Fruit fly (Drosophila melanogaster): ENCODE data around the gene CG7655.

Gene CG7655

dm6 chr3R:17670202-17670856, 12.1 kb upstream of the CG7655 start (continued):
- no peak for TF ChIP-seq CG6654 (GFP tag; optimal IDR thresholded peaks at IDR 0.05)
- TF ChIP-seq fd3F (GFP tag; optimal IDR thresholded peaks at IDR 0.05) = no peak
- no peak for TF ChIP-seq az2 (GFP tag; optimal IDR thresholded peaks at IDR 0.05)
- TF ChIP-seq ato (GFP tag; IDR thresholded peaks at IDR 0.05; ENCODE audit: partially characterized antibody) = no peak
- no peak for TF ChIP-seq luna (GFP tag; optimal IDR thresholded peaks at IDR 0.05)
- no peak for TF ChIP-seq Dll (GFP tag; IDR thresholded peaks at IDR 0.05; ENCODE audit: partially characterized antibody)
- TF ChIP-seq tup (GFP tag; optimal IDR thresholded peaks at IDR 0.05) = no peak
- TF ChIP-seq CG7928 (GFP tag; optimal IDR thresholded peaks at IDR 0.05) = no peak
- peak; percentile 79; the same call in 1 of the 3 replicates for TF ChIP-seq CG34422 (GFP tag; IDR thresholded peaks at IDR 0.05)
- TF ChIP-seq CG3838 (GFP tag; optimal IDR thresholded peaks at IDR 0.05) = no peak
- peak; percentile 41; the same call in 1 of the 2 replicates for TF ChIP-seq crol (GFP tag; IDR thresholded peaks at IDR 0.05)
- TF ChIP-seq Ets97D (GFP tag; optimal IDR thresholded peaks at IDR 0.05) = no peak
- TF ChIP-seq zfh1 (GFP tag; IDR thresholded peaks at IDR 0.05) = 0 out of 3 replicates have a peak, but pooled peaks have one; percentile 13
- no peak for TF ChIP-seq HLH3B (GFP tag; IDR thresholded peaks at IDR 0.05)
- TF ChIP-seq NC2β (GFP tag; optimal IDR thresholded peaks at IDR 0.05) = peak; percentile 2
- TF ChIP-seq bbx (GFP tag; IDR thresholded peaks at IDR 0.05; ENCODE audit: partially characterized antibody) = no peak
- TF ChIP-seq CG15479 (GFP tag; optimal IDR thresholded peaks at IDR 0.05) = no peak
- TF ChIP-seq CG17568 (GFP tag; optimal IDR thresholded peaks at IDR 0.05) = no peak
- TF ChIP-seq CG34376 (GFP tag; optimal IDR thresholded peaks at IDR 0.05) = no peak
- TF ChIP-seq pros (GFP tag; optimal IDR thresholded peaks at IDR 0.05) = no peak
- TF ChIP-seq CG14710 (tag; optimal IDR thresholded peaks at IDR 0.05) = no peak
- no peak for TF ChIP-seq amos (GFP tag; IDR thresholded peaks at IDR 0.05; ENCODE audit: partially characterized antibody)
- TF ChIP-seq exex (tag; optimal IDR thresholded peaks at IDR 0.05) = no peak
- TF ChIP-seq Xbp1 (GFP tag; optimal IDR thresholded peaks at IDR 0.05) = no peak
- TF ChIP-seq sim (GFP tag; IDR thresholded peaks at IDR 0.05) = no peak
- no peak for TF ChIP-seq Spps (tag; optimal IDR thresholded peaks at IDR 0.05)
- TF ChIP-seq Asciz (GFP tag; optimal IDR thresholded peaks at IDR 0.05) = no peak
- no peak for TF ChIP-seq CG12659 (GFP tag; optimal IDR thresholded peaks at IDR 0.05)
- TF ChIP-seq jigr1 (GFP tag; IDR thresholded peaks at IDR 0.05) = no peak
- TF ChIP-seq Oaz (GFP tag; IDR thresholded peaks at IDR 0.05) = no peak
- no peak for TF ChIP-seq Gsc (GFP tag; IDR thresholded peaks at IDR 0.05)
- peak; percentile 50; the same call in 1 of the 2 replicates for TF ChIP-seq sna (GFP tag; IDR thresholded peaks at IDR 0.05; ENCODE audit: partially characterized antibody)
- no peak for TF ChIP-seq hkb (optimal IDR thresholded peaks at IDR 0.05)
- TF ChIP-seq hkb (GFP tag; IDR thresholded peaks at IDR 0.05) = no peak
- TF ChIP-seq abd-A (tag; optimal IDR thresholded peaks at IDR 0.05) = no peak
- no peak for TF ChIP-seq cwo (GFP tag; optimal IDR thresholded peaks at IDR 0.05)
- TF ChIP-seq Xrp1 (GFP tag; IDR thresholded peaks at IDR 0.05) = peak; percentile 6; the same call in 1 of the 2 replicates
- TF ChIP-seq Hr3 (GFP tag; optimal IDR thresholded peaks at IDR 0.05) = no peak
- TF ChIP-seq Deaf1 (tag; optimal IDR thresholded peaks at IDR 0.05) = no peak
- no peak for TF ChIP-seq Meics (GFP tag; optimal IDR thresholded peaks at IDR 0.05)
- TF ChIP-seq CG31441 (GFP tag; IDR thresholded peaks at IDR 0.05) = no peak
- TF ChIP-seq Hsf (GFP tag; optimal IDR thresholded peaks at IDR 0.05) = no peak
- TF ChIP-seq CG6272 (GFP tag; IDR thresholded peaks at IDR 0.05) = no peak
- no peak for TF ChIP-seq tap (tag; optimal IDR thresholded peaks at IDR 0.05)
- TF ChIP-seq Adf1 (GFP tag; IDR thresholded peaks at IDR 0.05) = peak; percentile 14; the same call in 1 of the 2 replicates
- no peak for TF ChIP-seq CG14667 (GFP tag; IDR thresholded peaks at IDR 0.05)
- TF ChIP-seq CG8359 (GFP tag; optimal IDR thresholded peaks at IDR 0.05; ENCODE audit: borderline replicate concordance) = no peak
- no peak for TF ChIP-seq dmrt99B (tag; optimal IDR thresholded peaks at IDR 0.05)
- TF ChIP-seq z (GFP tag; IDR thresholded peaks at IDR 0.05) = no peak
- no peak for TF ChIP-seq CG30431 (GFP tag; optimal IDR thresholded peaks at IDR 0.05)
